Worm (Caenorhabditis elegans): ENCODE data around the gene hrg-5.

- TF ChIP-seq fkh-10 (GFP tag; optimal IDR thresholded peaks at IDR 0.05) (no peak), ztf-11 (tag; optimal IDR thresholded peaks at IDR 0.05) (no peak), jun-1 (tag; optimal IDR thresholded peaks at IDR 0.05) (no peak)
Measured at ce11 chrIV:10990699-10991098, 38.5 kb downstream of the hrg-5 start, which contains the start of gene F13H10.5.
